Fruit fly (Drosophila melanogaster) whole organism, prepupa: ENCODE results near the gene Atac2.

Experiments used
- Blimp-1 ChIP-seq: fragments of 200-800 bp; sonication (Bioruptor generic); optimal IDR thresholded peaks from 3 replicates; lab custom pipeline; 2017; ENCODE audit warnings: missing biosample characterization, missing genetic modification characterization, mild to moderate bottlenecking, moderate library complexity, missing genetic modification reagents
- CG10631 ChIP-seq: fragments of 200-800 bp; sonication (Bioruptor generic); optimal IDR thresholded peaks from 2 replicates; lab custom pipeline; 2016; ENCODE audit warnings: missing biosample characterization, missing genetic modification characterization
- CG10669 ChIP-seq: fragments of 200-800 bp; sonication (Bioruptor generic); optimal IDR thresholded peaks from 3 replicates; lab custom pipeline; 2018; ENCODE audit warnings: missing biosample characterization, mild to moderate bottlenecking, missing genetic modification characterization, moderate library complexity
- CG11294 ChIP-seq: fragments of 200-800 bp; sonication (Bioruptor generic); IDR thresholded peaks from 2 replicates; pipeline ENCODE4 v1.3.6; 2022; ENCODE audit warnings: missing biosample characterization, missing genetic modification characterization
- CG11762 ChIP-seq: fragments of 200-800 bp; sonication (Bioruptor generic); optimal IDR thresholded peaks from 3 replicates; lab custom pipeline; 2016; ENCODE audit warnings: missing biosample characterization, missing genetic modification characterization; ENCODE audit not compliant: insufficient read depth
- CG11902 ChIP-seq: fragments of 200-800 bp; sonication (Bioruptor generic); optimal IDR thresholded peaks from 3 replicates; lab custom pipeline; 2016; ENCODE audit warnings: missing biosample characterization, missing genetic modification characterization
- CG15336 ChIP-seq: fragments of 200-800 bp; sonication (Bioruptor generic); IDR thresholded peaks from 2 replicates; pipeline ENCODE4 v1.3.6; 2022; ENCODE audit warnings: missing biosample characterization, missing genetic modification characterization
- CG1621 ChIP-seq: fragments of 200-800 bp; sonication (Bioruptor generic); optimal IDR thresholded peaks from 3 replicates; lab custom pipeline; 2018; ENCODE audit warnings: missing biosample characterization, mild to moderate bottlenecking, missing genetic modification characterization
- CG3032 ChIP-seq: fragments of 200-800 bp; optimal IDR thresholded peaks from 2 replicates; lab custom pipeline; 2019; ENCODE audit warnings: missing biosample characterization, mild to moderate bottlenecking, missing genetic modification characterization, moderate library complexity
- CG31627 ChIP-seq: fragments of 200-800 bp; sonication (Bioruptor generic); optimal IDR thresholded peaks from 3 replicates; lab custom pipeline; 2016; ENCODE audit warnings: missing biosample characterization, missing genetic modification characterization
- CG32006 ChIP-seq: fragments of 200-800 bp; sonication (Bioruptor generic); optimal IDR thresholded peaks from 3 replicates; lab custom pipeline; 2017; ENCODE audit warnings: missing biosample characterization, mild to moderate bottlenecking, missing genetic modification characterization
- CG34406 ChIP-seq: fragments of 200-800 bp; sonication (Bioruptor generic); optimal IDR thresholded peaks from 3 replicates; lab custom pipeline; 2016; ENCODE audit warnings: missing biosample characterization, missing genetic modification characterization
- CG3919 ChIP-seq: fragments of 200-800 bp; sonication (Bioruptor generic); optimal IDR thresholded peaks from 3 replicates; lab custom pipeline; 2016; ENCODE audit warnings: missing biosample characterization, missing genetic modification characterization
- CG4318 ChIP-seq: fragments of 200-800 bp; sonication (Bioruptor generic); optimal IDR thresholded peaks from 3 replicates; lab custom pipeline; 2017; ENCODE audit warnings: missing biosample characterization, mild to moderate bottlenecking, missing genetic modification characterization
- CG6163 ChIP-seq: fragments of 200-800 bp; sonication (Bioruptor generic); IDR thresholded peaks from 3 replicates; pipeline ENCODE4 v1.3.6; 2022; ENCODE audit warnings: missing biosample characterization, missing genetic modification characterization
- CG6276 ChIP-seq: fragments of 200-800 bp; sonication (Bioruptor generic); optimal IDR thresholded peaks from 2 replicates; lab custom pipeline; 2017; ENCODE audit warnings: missing biosample characterization, mild to moderate bottlenecking, missing genetic modification characterization
- CG6854 ChIP-seq: fragments of 200-800 bp; sonication (Bioruptor generic); optimal IDR thresholded peaks from 2 replicates; lab custom pipeline; 2017; ENCODE audit warnings: missing biosample characterization, mild to moderate bottlenecking, missing genetic modification characterization
- CG7368 ChIP-seq: fragments of 200-800 bp; sonication (Bioruptor generic); optimal IDR thresholded peaks from 3 replicates; lab custom pipeline; 2016; ENCODE audit warnings: missing biosample characterization, missing genetic modification characterization
- CG8319 ChIP-seq: fragments of 200-800 bp; sonication (Bioruptor generic); optimal IDR thresholded peaks from 3 replicates; lab custom pipeline; 2016; ENCODE audit warnings: missing biosample characterization, missing genetic modification characterization
- Eip93F ChIP-seq: fragments of 200-800 bp; sonication (Bioruptor generic); optimal IDR thresholded peaks from 2 replicates; lab custom pipeline; 2016; ENCODE audit warnings: missing biosample characterization, mild to moderate bottlenecking, missing genetic modification characterization
- Ets21C ChIP-seq: fragments of 200-800 bp; sonication (Bioruptor generic); optimal IDR thresholded peaks from 3 replicates; lab custom pipeline; 2016; ENCODE audit warnings: missing biosample characterization, missing genetic modification characterization
- Ets96B ChIP-seq: fragments of 200-800 bp; optimal IDR thresholded peaks from 2 replicates; lab custom pipeline; 2019; ENCODE audit warnings: missing biosample characterization, mild to moderate bottlenecking, missing genetic modification characterization, moderate library complexity
- Gug ChIP-seq: fragments of 200-800 bp; sonication (Bioruptor generic); IDR thresholded peaks from 2 replicates; pipeline ENCODE4 v1.3.6; 2022; ENCODE audit warnings: missing biosample characterization, missing genetic modification characterization
- Hr38 ChIP-seq: sonication (Bioruptor generic); optimal IDR thresholded peaks from 2 replicates; lab custom pipeline; 2016; ENCODE audit warnings: missing biosample characterization, missing genetic modification characterization
- Hr39 ChIP-seq: fragments of 200-800 bp; sonication (Bioruptor generic); optimal IDR thresholded peaks from 2 replicates; lab custom pipeline; 2016; ENCODE audit warnings: missing biosample characterization, missing genetic modification characterization
- Hr4 ChIP-seq: fragments of 200-800 bp; sonication (Bioruptor generic); optimal IDR thresholded peaks from 3 replicates; lab custom pipeline; 2016; ENCODE audit warnings: missing biosample characterization, missing genetic modification characterization
- Lpt ChIP-seq: fragments of 200-800 bp; sonication (Bioruptor generic); optimal IDR thresholded peaks from 3 replicates; lab custom pipeline; 2016; ENCODE audit warnings: missing biosample characterization, missing genetic modification characterization
- Met ChIP-seq: fragments of 200-800 bp; sonication (Bioruptor generic); optimal IDR thresholded peaks from 3 replicates; lab custom pipeline; 2016; ENCODE audit warnings: missing biosample characterization, missing genetic modification characterization
- OdsH ChIP-seq: fragments of 200-800 bp; sonication (Bioruptor generic); optimal IDR thresholded peaks from 3 replicates; lab custom pipeline; 2016; ENCODE audit warnings: missing biosample characterization, missing genetic modification characterization
- Smox ChIP-seq: fragments of 200-800 bp; sonication (Bioruptor generic); optimal IDR thresholded peaks from 3 replicates; lab custom pipeline; 2016; ENCODE audit warnings: missing biosample characterization, missing genetic modification characterization
- Sox14 ChIP-seq: fragments of 200-800 bp; sonication (Bioruptor generic); optimal IDR thresholded peaks from 3 replicates; lab custom pipeline; 2016; ENCODE audit warnings: missing biosample characterization, missing genetic modification characterization
- Sox15 ChIP-seq: fragments of 200-800 bp; sonication (Bioruptor generic); optimal IDR thresholded peaks from 3 replicates; lab custom pipeline; 2016; ENCODE audit warnings: missing biosample characterization, missing genetic modification characterization
- achi ChIP-seq: fragments of 200-800 bp; sonication (Bioruptor generic); optimal IDR thresholded peaks from 3 replicates; lab custom pipeline; 2016; ENCODE audit warnings: missing biosample characterization, missing genetic modification characterization
- acj6 ChIP-seq: fragments of 200-800 bp; sonication (Bioruptor generic); optimal IDR thresholded peaks from 3 replicates; lab custom pipeline; 2016; ENCODE audit warnings: missing biosample characterization, missing genetic modification characterization
- cyc ChIP-seq: fragments of 200-800 bp; sonication (Bioruptor generic); optimal IDR thresholded peaks from 3 replicates; lab custom pipeline; 2016; ENCODE audit warnings: missing biosample characterization, missing genetic modification characterization
- dac ChIP-seq: fragments of 200-800 bp; sonication (Bioruptor generic); optimal IDR thresholded peaks from 2 replicates; lab custom pipeline; 2017; ENCODE audit warnings: missing biosample characterization, mild to moderate bottlenecking, missing genetic modification characterization
- dsx ChIP-seq: fragments of 200-800 bp; optimal IDR thresholded peaks from 3 replicates; lab custom pipeline; 2019; ENCODE audit warnings: missing biosample characterization, mild to moderate bottlenecking, missing genetic modification characterization, moderate library complexity; ENCODE audit not compliant: poor library complexity, severe bottlenecking
- eg ChIP-seq: fragments of 200-800 bp; sonication (Bioruptor generic); IDR thresholded peaks from 3 replicates; pipeline ENCODE4 v1.3.6; 2022; ENCODE audit warnings: missing biosample characterization, missing genetic modification characterization
- fd59A ChIP-seq: fragments of 200-800 bp; sonication (Bioruptor generic); optimal IDR thresholded peaks from 2 replicates; lab custom pipeline; 2017; ENCODE audit warnings: missing biosample characterization, mild to moderate bottlenecking, missing genetic modification characterization, missing genetic modification reagents
- fd85E ChIP-seq: fragments of 200-800 bp; sonication (Bioruptor generic); optimal IDR thresholded peaks from 3 replicates; lab custom pipeline; 2016; ENCODE audit warnings: missing biosample characterization, missing genetic modification characterization
- lz ChIP-seq: fragments of 200-800 bp; sonication (Bioruptor generic); optimal IDR thresholded peaks from 3 replicates; lab custom pipeline; 2016; ENCODE audit warnings: missing biosample characterization, missing genetic modification characterization
- pdm3 ChIP-seq: fragments of 200-800 bp; sonication (Bioruptor generic); optimal IDR thresholded peaks from 3 replicates; lab custom pipeline; 2016; ENCODE audit warnings: missing biosample characterization, missing genetic modification characterization
- salr ChIP-seq, 2 experiments: fragments of 200-800 bp; sonication (Bioruptor generic); optimal IDR thresholded peaks; 3 replicates each; lab custom pipeline; 2016 to 2018; ENCODE audit warnings: missing biosample characterization in 2 of 2, missing genetic modification characterization in 2 of 2, mild to moderate bottlenecking in 1 of 2
- spab ChIP-seq: fragments of 200-800 bp; sonication (Bioruptor generic); optimal IDR thresholded peaks from 2 replicates; lab custom pipeline; 2017; ENCODE audit warnings: missing biosample characterization, mild to moderate bottlenecking, missing genetic modification characterization, missing genetic modification reagents
- ss ChIP-seq, 2 experiments: fragments of 200-800 bp; sonication (Bioruptor generic); optimal IDR thresholded peaks; 2 replicates in 1 of 2; 3 replicates in 1 of 2; lab custom pipeline; 2017 to 2018; ENCODE audit warnings: mild to moderate bottlenecking in 2 of 2, missing biosample characterization in 2 of 2, missing genetic modification characterization in 2 of 2, moderate library complexity in 1 of 2
- topi ChIP-seq: fragments of 200-800 bp; sonication (Bioruptor generic); optimal IDR thresholded peaks from 3 replicates; lab custom pipeline; 2016; ENCODE audit warnings: missing biosample characterization, missing genetic modification characterization

Atac2 gene

DNA sequence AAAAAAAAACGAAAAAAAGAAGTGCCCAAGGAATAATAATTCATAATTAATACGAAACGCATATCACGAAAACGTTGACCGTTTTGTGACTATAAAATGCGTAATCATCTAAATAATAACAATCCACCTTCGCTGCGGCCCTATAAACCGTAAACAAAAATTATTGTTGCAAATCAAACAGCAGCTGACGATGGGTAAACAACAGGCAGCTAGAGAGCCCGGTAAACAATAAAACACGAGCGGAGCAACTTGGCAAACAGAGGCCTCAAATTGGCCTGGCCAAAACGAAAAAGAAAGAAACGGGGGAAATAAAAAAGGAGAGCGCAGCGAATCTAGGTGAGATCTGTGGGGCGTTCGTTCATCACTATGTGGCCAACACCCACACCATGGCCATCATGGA, 44.5 kb downstream of the Atac2 start (continued):
- TF ChIP-seq Ets21C (GFP tag; lab: Kevin White, UChicago) (no peak), CG6163 (GFP tag; lab: Robert Waterston, UW) (no peak; the same call in 2 of the 3 replicates), fd85E (GFP tag; lab: Kevin White, UChicago) (no peak), topi (GFP tag; lab: Kevin White, UChicago) (no peak), Hr39 (GFP tag; lab: Kevin White, UChicago) (no peak), Ets96B (tag; lab: Kevin White, UChicago) (no peak), CG3032 (tag; lab: Kevin White, UChicago) (no peak), eg (GFP tag; lab: Robert Waterston, UW) (0 out of 3 replicates have a peak, but pooled peaks have one; percentile 14), CG11902 (GFP tag; lab: Kevin White, UChicago) (no peak), Hr4 (GFP tag; lab: Kevin White, UChicago) (no peak), Eip93F (no peak), salr (GFP tag; optimal IDR thresholded peaks at IDR 0.05; lab: Kevin White, UChicago) (peak in 1 of 2 experiments; percentile 20), dsx (GFP tag; lab: Kevin White, UChicago) (no peak), CG6276 (GFP tag; lab: Kevin White, UChicago) (peak; percentile 4), CG4318 (no peak), Sox15 (GFP tag; lab: Kevin White, UChicago) (no peak), ss (GFP tag; optimal IDR thresholded peaks at IDR 0.05; lab: Kevin White, UChicago) (peak in 1 of 2 experiments; percentile 63), fd59A (GFP tag; lab: Kevin White, UChicago) (no peak), CG11294 (GFP tag; lab: Robert Waterston, UW) (no peak), Gug (GFP tag; lab: Robert Waterston, UW) (no peak), CG15336 (GFP tag; lab: Robert Waterston, UW) (no peak), Sox14 (no peak), CG31627 (GFP tag; lab: Kevin White, UChicago) (no peak), Met (GFP tag; lab: Kevin White, UChicago) (no peak), CG32006 (GFP tag; lab: Kevin White, UChicago) (no peak), CG6854 (no peak), CG34406 (peak; percentile 13), CG8319 (GFP tag; lab: Kevin White, UChicago) (no peak), CG10631 (peak; percentile 26), CG10669 (peak; percentile 52), CG7368 (peak; percentile 20), Smox (GFP tag; lab: Kevin White, UChicago) (no peak), OdsH (peak; percentile 5), Blimp-1 (no peak), CG1621 (tag; lab: Kevin White, UChicago) (peak; percentile 13), achi (GFP tag; lab: Kevin White, UChicago) (no peak), Hr38 (no peak)

DNA sequence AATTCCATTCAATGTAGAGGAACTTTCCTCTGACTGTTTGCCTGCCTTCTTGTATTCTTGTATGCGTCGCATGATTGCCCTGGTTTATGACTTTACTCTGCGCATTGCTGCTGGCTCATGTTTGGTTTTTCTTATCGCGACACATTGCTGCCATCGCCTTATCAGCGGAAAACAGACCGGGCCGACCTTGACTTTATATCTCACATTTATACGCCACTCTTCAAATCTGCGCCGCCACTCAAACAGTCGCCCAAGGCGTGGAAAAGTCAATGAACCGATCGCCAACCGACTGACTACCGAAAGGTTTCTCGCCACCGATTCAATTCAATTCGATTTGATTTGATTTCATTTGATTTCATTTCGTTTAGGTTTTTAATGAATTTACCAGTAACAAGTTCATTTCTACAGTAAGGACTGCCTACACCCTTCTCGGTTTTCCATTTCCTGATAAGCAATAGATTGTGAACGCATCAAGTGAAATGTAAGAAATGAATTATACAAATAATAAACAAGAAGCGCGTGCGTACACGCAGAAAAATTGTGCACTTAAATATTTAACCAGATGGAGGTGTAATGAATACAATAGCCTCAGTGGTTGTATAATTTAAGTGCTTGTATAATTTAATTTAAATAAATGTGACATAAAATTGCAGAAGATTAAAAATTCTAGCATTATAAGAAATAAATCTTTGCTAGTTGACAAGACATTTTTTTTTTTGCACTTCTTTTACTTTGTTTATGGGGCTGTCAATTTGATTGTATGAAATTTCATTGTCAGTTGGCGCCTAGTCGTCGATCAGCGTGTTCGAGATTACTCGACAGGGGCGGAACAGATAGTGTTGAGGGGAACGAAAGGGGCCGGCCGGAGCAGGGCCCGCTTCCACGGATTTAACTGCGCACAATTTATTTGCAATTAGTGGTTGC, 45.6 kb downstream of the Atac2 start:
- no peak for TF ChIP-seq Sox15 (GFP tag; lab: Kevin White, UChicago)
- TF ChIP-seq pdm3 (GFP tag; lab: Kevin White, UChicago): peak; percentile 49
- TF ChIP-seq CG34406: peak; percentile 53
- TF ChIP-seq eg (GFP tag; lab: Robert Waterston, UW): no peak
- peak; percentile 52; the same call in 1 of the 2 replicates for TF ChIP-seq CG15336 (GFP tag; lab: Robert Waterston, UW)
- peak; percentile 61 for TF ChIP-seq acj6 (GFP tag; lab: Kevin White, UChicago)
- no peak for TF ChIP-seq CG6854
- no peak for TF ChIP-seq dac
- no peak for TF ChIP-seq Eip93F
- peak; percentile 9 for TF ChIP-seq Hr39 (GFP tag; lab: Kevin White, UChicago)
- peak; percentile 33 for TF ChIP-seq CG3032 (tag; lab: Kevin White, UChicago)
- peak; percentile 13 for TF ChIP-seq lz (GFP tag; lab: Kevin White, UChicago)
- peak; percentile 38 for TF ChIP-seq fd59A (GFP tag; lab: Kevin White, UChicago)
- peak; percentile 21 for TF ChIP-seq cyc (GFP tag; lab: Kevin White, UChicago)
- TF ChIP-seq CG11294 (GFP tag; lab: Robert Waterston, UW): no peak
- TF ChIP-seq CG11762 (GFP tag; lab: Kevin White, UChicago): peak; percentile 37
- TF ChIP-seq Sox14: peak; percentile 52
- TF ChIP-seq Lpt: no peak
- TF ChIP-seq CG7368: no peak
- peak; percentile 16 for TF ChIP-seq spab (GFP tag; lab: Kevin White, UChicago)
- TF ChIP-seq CG10669: peak; percentile 33
- TF ChIP-seq CG11902 (GFP tag; lab: Kevin White, UChicago): peak; percentile 78
- no peak for TF ChIP-seq fd85E (GFP tag; lab: Kevin White, UChicago)
- TF ChIP-seq ss (GFP tag; optimal IDR thresholded peaks at IDR 0.05; lab: Kevin White, UChicago): peak in 1 of 2 experiments; percentile 48
- TF ChIP-seq OdsH: peak; percentile 39
- TF ChIP-seq salr (GFP tag; optimal IDR thresholded peaks at IDR 0.05; lab: Kevin White, UChicago): peak in 1 of 2 experiments; percentile 19
- TF ChIP-seq Hr4 (GFP tag; lab: Kevin White, UChicago): peak; percentile 52
- peak; percentile 48 for TF ChIP-seq CG3919 (GFP tag; lab: Kevin White, UChicago)
